Worm (Caenorhabditis elegans) whole organism, L4 larva: ENCODE results near the gene acs-21.

Source experiments
- fos-1 ChIP-seq: fragments of 150-350 bp; optimal IDR thresholded peaks from 2 replicates; lab custom pipeline; 2014; ENCODE audit warnings: missing biosample characterization, missing genetic modification characterization
- lin-13 ChIP-seq: fragments of 150-350 bp; optimal IDR thresholded peaks from 2 replicates; lab custom pipeline; 2014; ENCODE audit warnings: missing biosample characterization, missing genetic modification reagents, missing genetic modification characterization
- lin-38 ChIP-seq: fragments of 200-800 bp; sonication (Bioruptor generic); IDR thresholded peaks from 2 replicates; pipeline ENCODE4 v1.3.6; 2022; ENCODE audit warnings: missing genetic modification reagents, missing genetic modification characterization, missing compliant biosample characterization
- lsy-2 ChIP-seq, 2 experiments: fragments of 150-350 bp in 1 of 2; sonication (generic microtip) in 1 of 2; optimal IDR thresholded peaks; 2 replicates each; lab custom pipeline; 2014 to 2017; ENCODE audit warnings: missing biosample characterization in 2 of 2, missing genetic modification characterization in 2 of 2
- nhr-11 ChIP-seq: fragments of 150-350 bp; optimal IDR thresholded peaks from 2 replicates; lab custom pipeline; 2014; ENCODE audit warnings: missing biosample characterization, missing genetic modification characterization

- no peak for TF ChIP-seq fos-1
- no peak for TF ChIP-seq lin-13 (GFP tag; lab: Kevin White, UChicago)
- no peak for TF ChIP-seq nhr-11 (tag; lab: Kevin White, UChicago)
- TF ChIP-seq lin-38 (GFP tag; lab: Robert Waterston, UW): no peak
- TF ChIP-seq lsy-2 (tag; optimal IDR thresholded peaks at IDR 0.05; lab: Kevin White, UChicago): no peak
Measured at ce11 chrV:3112198-3112597, 23.3 kb downstream of the acs-21 start.
